Worm (Caenorhabditis elegans) whole organism, L4 larva: Measurements from ENCODE around the gene B0361.3.

Source experiments
- D1046.2 ChIP-seq: fragments of 200-800 bp; sonication (Bioruptor generic); IDR thresholded peaks from 2 replicates; pipeline ENCODE4 v1.3.6; 2022; ENCODE audit warnings: missing genetic modification characterization, missing compliant biosample characterization
- F37D6.2 ChIP-seq: sonication (generic microtip); optimal IDR thresholded peaks from 2 replicates; lab custom pipeline; 2016; ENCODE audit warnings: mild to moderate bottlenecking, missing genetic modification characterization, missing compliant biosample characterization
- T20F7.1 ChIP-seq: fragments of 200-800 bp; sonication (Bioruptor generic); optimal IDR thresholded peaks from 2 replicates; lab custom pipeline; 2018; ENCODE audit warnings: mild to moderate bottlenecking, missing genetic modification characterization, missing compliant biosample characterization
- Y5F2A.4 ChIP-seq: fragments of 200-800 bp; sonication (Bioruptor generic); optimal IDR thresholded peaks from 2 replicates; lab custom pipeline; 2018; ENCODE audit warnings: mild to moderate bottlenecking, missing genetic modification characterization, missing compliant biosample characterization
- ZK337.2 ChIP-seq: fragments of 200-800 bp; sonication (Bioruptor generic); IDR thresholded peaks from 2 replicates; pipeline ENCODE4 v1.3.6; 2022; ENCODE audit warnings: missing genetic modification reagents, missing genetic modification characterization, missing compliant biosample characterization
- aha-1 ChIP-seq: fragments of 150-350 bp; peaks from one replicate; lab custom pipeline; 2014; ENCODE audit warnings: missing biosample characterization, missing genetic modification characterization
- ama-1 ChIP-seq: fragments of 150-350 bp; optimal IDR thresholded peaks from 2 replicates; lab custom pipeline; 2014; ENCODE audit warnings: inconsistent platforms, mixed read lengths
- arid-1 ChIP-seq: fragments of 200-800 bp; sonication (Bioruptor generic); conservative IDR thresholded peaks from 2 replicates; pipeline ENCODE4 v1.3.6; 2022; ENCODE audit warnings: missing genetic modification reagents, missing genetic modification characterization, missing compliant biosample characterization
- ceh-32 ChIP-seq: sonication (generic microtip); optimal IDR thresholded peaks from 2 replicates; lab custom pipeline; 2016; ENCODE audit warnings: mild to moderate bottlenecking, missing genetic modification characterization, missing compliant biosample characterization; ENCODE audit not compliant: poor library complexity
- ctbp-1 ChIP-seq: fragments of 200-800 bp; sonication (Bioruptor generic); IDR thresholded peaks from 2 replicates; pipeline ENCODE4 v1.3.6; 2022; ENCODE audit warnings: missing genetic modification reagents, missing genetic modification characterization, missing compliant biosample characterization
- daf-16 ChIP-seq, 3 experiments: sonication (generic microtip); optimal IDR thresholded peaks; 2 replicates each; lab custom pipeline; 2016 to 2017; ENCODE audit warnings: missing genetic modification characterization in 3 of 3, missing genetic modification reagents in 3 of 3, mild to moderate bottlenecking in 2 of 3, missing compliant biosample characterization in 2 of 3, missing biosample characterization in 1 of 3, moderate library complexity in 1 of 3
- dmd-6 ChIP-seq: fragments of 200-800 bp; sonication (Bioruptor generic); IDR thresholded peaks from 2 replicates; pipeline ENCODE4 v1.3.6; 2022; ENCODE audit warnings: missing genetic modification reagents, missing genetic modification characterization, missing compliant biosample characterization
- duxl-1 ChIP-seq: sonication (generic microtip); optimal IDR thresholded peaks from 2 replicates; lab custom pipeline; 2016; ENCODE audit warnings: mild to moderate bottlenecking, missing genetic modification characterization, moderate library complexity, missing compliant biosample characterization; ENCODE audit not compliant: poor library complexity
- dve-1 ChIP-seq: sonication (generic microtip); optimal IDR thresholded peaks from 2 replicates; lab custom pipeline; 2017; ENCODE audit warnings: antibody characterized with exemption, mild to moderate bottlenecking, missing genetic modification characterization, missing compliant biosample characterization; ENCODE audit not compliant: insufficient read depth
- egl-27 ChIP-seq: sonication (generic microtip); optimal IDR thresholded peaks from 3 replicates; lab custom pipeline; 2017; ENCODE audit warnings: missing biosample characterization, missing genetic modification reagents, missing genetic modification characterization
- egl-43 ChIP-seq: fragments of 200-800 bp; sonication (Bioruptor generic); IDR thresholded peaks from 2 replicates; pipeline ENCODE4 v1.3.6; 2022; ENCODE audit warnings: missing genetic modification reagents, missing genetic modification characterization, missing compliant biosample characterization
- hlh-11 ChIP-seq: fragments of 200-800 bp; sonication (Bioruptor generic); optimal IDR thresholded peaks from 2 replicates; lab custom pipeline; 2018; ENCODE audit warnings: mild to moderate bottlenecking, missing genetic modification characterization, missing compliant biosample characterization
- hlh-30 ChIP-seq: sonication (generic microtip); optimal IDR thresholded peaks from 2 replicates; lab custom pipeline; 2017; ENCODE audit warnings: antibody characterized with exemption, mild to moderate bottlenecking, missing genetic modification characterization, missing compliant biosample characterization; ENCODE audit not compliant: insufficient read depth
- hmg-1.1 ChIP-seq: fragments of 200-800 bp; sonication (Bioruptor generic); IDR thresholded peaks from 2 replicates; pipeline ENCODE4 v1.3.6; 2022; ENCODE audit warnings: missing genetic modification reagents, missing genetic modification characterization, missing compliant biosample characterization
- jun-1 ChIP-seq: fragments of 150-350 bp; optimal IDR thresholded peaks from 2 replicates; lab custom pipeline; 2014; ENCODE audit warnings: missing biosample characterization, missing genetic modification reagents, missing genetic modification characterization
- lim-7 ChIP-seq: fragments of 200-800 bp; sonication (Bioruptor generic); IDR thresholded peaks from 2 replicates; pipeline ENCODE4 v1.3.6; 2022; ENCODE audit warnings: missing genetic modification characterization, missing compliant biosample characterization
- lin-1 ChIP-seq: fragments of 200-800 bp; sonication (Bioruptor generic); IDR thresholded peaks from 2 replicates; pipeline ENCODE4 v1.3.6; 2022; ENCODE audit warnings: missing genetic modification reagents, missing genetic modification characterization, missing compliant biosample characterization
- lin-15B ChIP-seq: fragments of 150-350 bp; sonication (generic microtip); optimal IDR thresholded peaks from 3 replicates; lab custom pipeline; 2014; ENCODE audit warnings: missing biosample characterization, missing genetic modification characterization
- lsy-2 ChIP-seq, 2 experiments: fragments of 150-350 bp in 1 of 2; sonication (generic microtip) in 1 of 2; optimal IDR thresholded peaks; 2 replicates each; lab custom pipeline; 2014 to 2017; ENCODE audit warnings: missing biosample characterization in 2 of 2, missing genetic modification characterization in 2 of 2
- madf-5 ChIP-seq, 2 experiments: fragments of 200-800 bp; sonication (Bioruptor generic); IDR thresholded peaks; 2 replicates each; pipeline ENCODE4 v1.3.6; 2022; ENCODE audit warnings: missing compliant biosample characterization in 2 of 2, missing genetic modification characterization in 2 of 2
- madf-9 ChIP-seq: fragments of 200-800 bp; sonication (Bioruptor generic); conservative IDR thresholded peaks from 2 replicates; pipeline ENCODE4 v1.3.6; 2022; ENCODE audit warnings: missing genetic modification reagents, missing genetic modification characterization, missing compliant biosample characterization
- mdl-1 ChIP-seq, 2 experiments: fragments of 150-350 bp in 1 of 2; sonication (generic microtip) in 1 of 2; optimal IDR thresholded peaks; 2 replicates each; lab custom pipeline; 2014 to 2017; ENCODE audit warnings: missing biosample characterization in 2 of 2, missing genetic modification characterization in 2 of 2
- mdt-29 ChIP-seq: fragments of 200-800 bp; sonication (Bioruptor generic); IDR thresholded peaks from 2 replicates; pipeline ENCODE4 v1.3.6; 2022; ENCODE audit warnings: missing genetic modification reagents, missing genetic modification characterization, missing compliant biosample characterization
- mep-1 ChIP-seq: fragments of 150-350 bp; sonication (generic microtip); optimal IDR thresholded peaks from 3 replicates; lab custom pipeline; 2014; ENCODE audit warnings: missing biosample characterization, missing genetic modification characterization
- mes-2 ChIP-seq: sonication (generic microtip); optimal IDR thresholded peaks from 2 replicates; lab custom pipeline; 2016; ENCODE audit warnings: missing genotype, mild to moderate bottlenecking, missing genetic modification characterization, missing compliant biosample characterization; ENCODE audit not compliant: poor library complexity, severe bottlenecking
- mxl-2 ChIP-seq: fragments of 200-800 bp; sonication (Bioruptor generic); conservative IDR thresholded peaks from 2 replicates; pipeline ENCODE4 v1.3.6; 2022; ENCODE audit warnings: missing genetic modification reagents, missing genetic modification characterization, missing compliant biosample characterization
- mxl-3 ChIP-seq: fragments of 200-800 bp; sonication (Bioruptor generic); optimal IDR thresholded peaks from 2 replicates; lab custom pipeline; 2018; ENCODE audit warnings: mild to moderate bottlenecking, missing genetic modification characterization, missing compliant biosample characterization
- nhr-102 ChIP-seq: sonication (generic microtip); optimal IDR thresholded peaks from 2 replicates; lab custom pipeline; 2016; ENCODE audit warnings: mild to moderate bottlenecking, missing genetic modification characterization, moderate library complexity, missing compliant biosample characterization
- nhr-237 ChIP-seq: sonication (generic microtip); optimal IDR thresholded peaks from 2 replicates; lab custom pipeline; 2017; ENCODE audit warnings: missing biosample characterization, missing genetic modification characterization
- nhr-25 ChIP-seq: sonication (generic microtip); optimal IDR thresholded peaks from 2 replicates; lab custom pipeline; 2017; ENCODE audit warnings: missing genetic modification characterization, mild to moderate bottlenecking, missing compliant biosample characterization, antibody characterized with exemption, moderate library complexity, borderline replicate concordance; ENCODE audit not compliant: insufficient read depth
- nhr-28 ChIP-seq: fragments of 150-350 bp; optimal IDR thresholded peaks from 2 replicates; lab custom pipeline; 2014; ENCODE audit warnings: missing biosample characterization, missing genetic modification characterization
- nhr-48 ChIP-seq: sonication (generic microtip); optimal IDR thresholded peaks from 2 replicates; lab custom pipeline; 2016; ENCODE audit warnings: mild to moderate bottlenecking, missing genetic modification characterization, missing compliant biosample characterization
- sdz-12 ChIP-seq: fragments of 200-800 bp; sonication (Bioruptor generic); optimal IDR thresholded peaks from 2 replicates; lab custom pipeline; 2018; ENCODE audit warnings: mild to moderate bottlenecking, missing genetic modification characterization, missing compliant biosample characterization
- set-16 ChIP-seq: fragments of 200-800 bp; sonication (Bioruptor generic); IDR thresholded peaks from 2 replicates; pipeline ENCODE4 v1.3.6; 2022; ENCODE audit warnings: missing genetic modification reagents, missing genetic modification characterization, missing compliant biosample characterization
- unc-130 ChIP-seq: sonication (generic microtip); optimal IDR thresholded peaks from 2 replicates; lab custom pipeline; 2016; ENCODE audit warnings: missing genetic modification reagents, missing genetic modification characterization, missing compliant biosample characterization
- unc-62 ChIP-seq, 3 experiments: fragments of 150-350 bp in 1 of 3; sonication (generic microtip); optimal IDR thresholded peaks in 2 of 3; peaks in 1 of 3; 1 replicate in 1 of 3; 2 replicates in 2 of 3; lab custom pipeline; 2014 to 2017; ENCODE audit warnings: missing biosample characterization in 3 of 3, missing genetic modification characterization in 3 of 3, missing genetic modification reagents in 3 of 3, missing genotype in 1 of 3
- zag-1 ChIP-seq: fragments of 150-350 bp; optimal IDR thresholded peaks from 2 replicates; lab custom pipeline; 2014; ENCODE audit warnings: missing biosample characterization, missing genetic modification characterization
- zfp-3 ChIP-seq: fragments of 200-800 bp; sonication (Bioruptor generic); conservative IDR thresholded peaks from 2 replicates; pipeline ENCODE4 v1.3.6; 2022; ENCODE audit warnings: missing genetic modification reagents, missing genetic modification characterization, missing compliant biosample characterization
- zip-11 ChIP-seq: fragments of 200-800 bp; sonication (Bioruptor generic); IDR thresholded peaks from 2 replicates; pipeline ENCODE4 v1.3.6; 2022; ENCODE audit warnings: missing genetic modification characterization, missing compliant biosample characterization
- ztf-11 ChIP-seq: fragments of 150-350 bp; optimal IDR thresholded peaks from 2 replicates; lab custom pipeline; 2014; ENCODE audit warnings: missing biosample characterization, missing genetic modification characterization

B0361.3 gene

DNA sequence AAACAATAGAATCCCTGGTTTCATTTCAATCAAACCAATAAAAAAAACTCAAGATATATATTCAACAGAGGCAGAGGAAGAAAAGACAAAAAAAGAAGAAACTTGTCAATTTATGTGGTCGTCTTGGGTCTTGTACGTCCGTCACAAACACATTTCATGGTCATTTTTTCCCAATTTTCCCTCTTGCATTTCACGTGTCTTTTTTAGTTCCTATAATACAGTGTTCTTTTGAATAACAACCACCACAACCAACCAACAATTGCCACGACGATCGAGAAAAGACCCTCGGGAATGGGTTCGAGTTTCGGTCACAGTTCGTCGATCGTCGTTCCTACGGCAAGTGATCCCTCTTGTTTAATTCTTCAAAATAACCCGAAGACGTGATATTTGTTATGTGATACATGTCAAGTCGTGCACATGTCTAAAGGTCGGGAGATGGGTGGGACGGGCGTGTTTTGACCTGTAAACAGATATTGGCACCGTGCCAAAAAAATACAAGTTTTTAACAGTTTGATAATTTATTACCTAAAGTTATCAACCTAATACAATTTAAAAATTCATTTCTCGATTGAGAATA is 14.9 kb downstream of the B0361.3 start (continued):
- TF ChIP-seq nhr-25 (tag; lab: Kevin White, UChicago) (peak; percentile 37), nhr-28 (tag; lab: Kevin White, UChicago) (peak; percentile 61), ZK337.2 (GFP tag; lab: Robert Waterston, UW) (no peak), mep-1 (tag; lab: Kevin White, UChicago) (peak; percentile 29), unc-130 (GFP tag; lab: Kevin White, UChicago) (no peak), lim-7 (GFP tag; lab: Robert Waterston, UW) (no peak), daf-16 (GFP tag; optimal IDR thresholded peaks at IDR 0.05; lab: Kevin White, UChicago) (no peak), daf-16 (tag; optimal IDR thresholded peaks at IDR 0.05; lab: Kevin White, UChicago) (no peak)
- TF ChIP-seq, all 104 proteins: peak for 9

ce11 chrIII:7297045-7297680 is 15.9 kb downstream of the B0361.3 start:
- TF ChIP-seq hlh-30 (tag; lab: Kevin White, UChicago) (no peak), hmg-1.1 (GFP tag; lab: Robert Waterston, UW) (no peak), dmd-6 (GFP tag; lab: Robert Waterston, UW) (peak; percentile 33; the same call in 1 of the 2 replicates), set-16 (GFP tag; lab: Robert Waterston, UW) (no peak), mdt-29 (GFP tag; lab: Robert Waterston, UW) (no peak), sdz-12 (GFP tag; lab: Kevin White, UChicago) (no peak), egl-43 (GFP tag; lab: Robert Waterston, UW) (no peak), ctbp-1 (GFP tag; lab: Robert Waterston, UW) (no peak), D1046.2 (GFP tag; lab: Robert Waterston, UW) (no peak), ceh-32 (tag; lab: Kevin White, UChicago) (no peak), madf-9 (GFP tag; lab: Robert Waterston, UW) (no peak), mdl-1 (tag; optimal IDR thresholded peaks at IDR 0.05; lab: Kevin White, UChicago) (peak in 1 of 2 experiments; percentile 27), jun-1 (tag; lab: Kevin White, UChicago) (no peak), dve-1 (peak; percentile 1), nhr-48 (tag; lab: Kevin White, UChicago) (no peak), ztf-11 (tag; lab: Kevin White, UChicago) (no peak), duxl-1 (tag; lab: Kevin White, UChicago) (no peak), T20F7.1 (GFP tag; lab: Kevin White, UChicago) (peak; percentile 19), lin-15B (no peak), unc-62 (GFP tag; optimal IDR thresholded peaks at IDR 0.05 in 1 of 2; lab: Kevin White, UChicago) (peak in 1 of 2 experiments; percentile 93), unc-62 (tag; optimal IDR thresholded peaks at IDR 0.05; lab: Kevin White, UChicago) (no peak), mep-1 (tag; lab: Kevin White, UChicago) (peak; percentile 22), zfp-3 (GFP tag; lab: Robert Waterston, UW) (no peak), Y5F2A.4 (no peak), mxl-2 (GFP tag; lab: Robert Waterston, UW) (no peak), ama-1 (lab: Kevin White, UChicago) (no peak), zip-11 (GFP tag; lab: Robert Waterston, UW) (no peak), aha-1 (tag; lab: Kevin White, UChicago) (no peak), nhr-102 (tag; lab: Kevin White, UChicago) (no peak), mxl-3 (GFP tag; lab: Kevin White, UChicago) (peak; percentile 24), F37D6.2 (no peak), egl-27 (tag; lab: Kevin White, UChicago) (no peak), mes-2 (tag; lab: Kevin White, UChicago) (peak; percentile 18), arid-1 (GFP tag; lab: Robert Waterston, UW) (no peak), nhr-25 (tag; lab: Kevin White, UChicago) (no peak), lsy-2 (tag; optimal IDR thresholded peaks at IDR 0.05; lab: Kevin White, UChicago) (peak in 1 of 2 experiments; percentile 4), hlh-11 (tag; lab: Kevin White, UChicago) (peak; percentile 10), nhr-237 (tag; lab: Kevin White, UChicago) (no peak), madf-5 (GFP tag; IDR thresholded peaks at IDR 0.05; lab: Robert Waterston, UW) (no peak), zag-1 (tag; lab: Kevin White, UChicago) (no peak), lin-1 (GFP tag; lab: Robert Waterston, UW) (no peak), nhr-28 (tag; lab: Kevin White, UChicago) (peak; percentile 14)
